Fruit fly (Drosophila melanogaster): Measurements from ENCODE around the gene laf.

DNA sequence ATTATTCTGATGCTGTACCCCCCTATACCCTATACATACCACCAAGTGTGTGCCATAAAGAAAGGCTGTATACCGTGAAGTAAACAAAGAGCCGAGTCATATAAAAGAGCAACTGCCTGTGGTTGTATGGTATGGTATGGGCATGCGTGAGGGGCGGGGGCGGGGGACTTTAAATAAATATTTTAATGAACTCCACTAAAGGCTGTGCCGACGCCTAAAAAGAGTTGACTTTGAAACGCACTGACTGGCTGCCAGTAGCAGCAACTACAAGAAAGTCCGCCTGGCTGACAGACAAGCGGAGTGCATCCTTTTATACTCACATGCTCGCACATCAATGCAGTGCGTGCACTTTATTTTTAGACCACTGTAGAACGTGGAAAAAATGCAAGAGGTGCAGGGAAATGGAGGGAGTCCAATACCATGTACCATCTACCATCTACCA is 36.1 kb upstream of the laf start:
- TF ChIP-seq Sox102F (GFP tag; optimal IDR thresholded peaks at IDR 0.05) (no peak), CG10565 (GFP tag; optimal IDR thresholded peaks at IDR 0.05) (no peak), CG8944 (GFP tag; optimal IDR thresholded peaks at IDR 0.05) (no peak), Drgx (GFP tag; IDR thresholded peaks at IDR 0.05) (no peak), Atf-2 (GFP tag; optimal IDR thresholded peaks at IDR 0.05) (no peak), Dip2 (GFP tag; IDR thresholded peaks at IDR 0.05) (no peak), CG8290 (GFP tag; optimal IDR thresholded peaks at IDR 0.05) (no peak), CG8290 (tag; optimal IDR thresholded peaks at IDR 0.05) (no peak), Fer1 (GFP tag; optimal IDR thresholded peaks at IDR 0.05) (no peak), CG3065 (GFP tag; optimal IDR thresholded peaks at IDR 0.05) (no peak), da (GFP tag; optimal IDR thresholded peaks at IDR 0.05) (no peak), insv (GFP tag; optimal IDR thresholded peaks at IDR 0.05) (no peak)

Measured in whole organism, embryonic.